Fruit fly (Drosophila melanogaster): Measurements from ENCODE around the gene CG46307.

Gene CG46307

DNA sequence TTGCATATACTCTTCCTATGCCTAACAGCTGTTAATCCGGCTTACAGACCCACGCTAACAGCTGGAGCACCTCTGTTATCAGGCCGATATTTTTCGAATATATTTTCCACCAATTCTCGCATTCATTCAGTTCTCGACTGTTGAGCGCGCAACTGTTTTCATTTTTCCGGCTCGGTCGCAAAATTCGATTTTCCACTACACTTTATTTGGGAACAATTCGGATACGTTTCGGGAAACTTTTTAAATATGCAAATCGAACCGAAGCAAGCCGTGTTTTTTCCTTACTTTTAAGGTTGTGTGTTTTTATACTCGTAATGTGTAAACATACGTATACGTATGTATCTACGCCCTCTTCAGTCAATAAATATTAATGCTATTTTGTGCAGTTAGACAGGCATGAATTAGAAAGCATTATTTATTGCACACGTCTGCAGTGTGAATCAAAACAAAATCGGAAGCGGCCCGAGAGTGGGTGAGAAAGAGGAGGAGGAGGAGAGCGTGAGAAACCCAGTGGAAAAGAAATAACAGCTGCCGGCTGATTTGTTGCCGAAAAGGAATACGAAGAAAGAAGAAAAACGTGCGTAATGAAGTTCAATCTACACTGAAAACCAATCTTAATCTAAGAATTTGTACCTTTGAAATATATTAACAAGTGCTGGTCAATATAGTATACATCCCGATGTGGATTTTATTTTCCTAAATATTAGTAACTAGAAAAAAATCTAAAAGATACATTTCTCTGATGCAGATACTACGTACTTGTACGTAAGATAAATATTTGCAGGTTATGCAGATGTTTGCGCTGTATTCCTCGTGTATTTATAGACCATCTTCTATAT, 3.5 kb downstream of the CG46307 start:
- TF ChIP-seq woc (GFP tag; optimal IDR thresholded peaks at IDR 0.05) (peak; percentile 42), ey (GFP tag; optimal IDR thresholded peaks at IDR 0.05) (peak; percentile 31), CG32264 (GFP tag; optimal IDR thresholded peaks at IDR 0.05) (peak; percentile 6), usp (GFP tag; optimal IDR thresholded peaks at IDR 0.05) (no peak), dl (GFP tag; optimal IDR thresholded peaks at IDR 0.05; ENCODE audit: insufficient read depth in 1 of 2, partially characterized antibody in 2 of 2) (no peak), Vsx2 (GFP tag; optimal IDR thresholded peaks at IDR 0.05; ENCODE audit: partially characterized antibody) (no peak), h (GFP tag; optimal IDR thresholded peaks at IDR 0.05) (peak; percentile 48), GATAd (GFP tag; optimal IDR thresholded peaks at IDR 0.05) (no peak), CG9705 (GFP tag; optimal IDR thresholded peaks at IDR 0.05) (no peak), HLH106 (tag; optimal IDR thresholded peaks at IDR 0.05) (no peak), Abd-B (GFP tag; optimal IDR thresholded peaks at IDR 0.05) (no peak), Mio (GFP tag; optimal IDR thresholded peaks at IDR 0.05) (no peak), jim (GFP tag; optimal IDR thresholded peaks at IDR 0.05) (no peak), CrebA (GFP tag; optimal IDR thresholded peaks at IDR 0.05; ENCODE audit: borderline replicate concordance) (no peak), brk (GFP tag; optimal IDR thresholded peaks at IDR 0.05) (no peak), Dfd (GFP tag; optimal IDR thresholded peaks at IDR 0.05) (no peak), br (GFP tag; optimal IDR thresholded peaks at IDR 0.05) (no peak), fru (GFP tag; optimal IDR thresholded peaks at IDR 0.05) (peak; percentile 29), N (GFP tag; optimal IDR thresholded peaks at IDR 0.05) (no peak), Sp1 (GFP tag; optimal IDR thresholded peaks at IDR 0.05) (no peak), dsf (GFP tag; optimal IDR thresholded peaks at IDR 0.05; ENCODE audit: borderline replicate concordance) (no peak), Hnf4 (GFP tag; optimal IDR thresholded peaks at IDR 0.05) (no peak), rgr (GFP tag; optimal IDR thresholded peaks at IDR 0.05) (peak; percentile 31), psq (GFP tag; optimal IDR thresholded peaks at IDR 0.05) (peak; percentile 91), foxo (GFP tag; optimal IDR thresholded peaks at IDR 0.05) (peak in 1 of 2 experiments; percentile 39), sage (GFP tag; optimal IDR thresholded peaks at IDR 0.05) (no peak), sv (GFP tag; optimal IDR thresholded peaks at IDR 0.05) (no peak), Rel (GFP tag; optimal IDR thresholded peaks at IDR 0.05) (no peak), Rel (tag; optimal IDR thresholded peaks at IDR 0.05) (no peak), lola (GFP tag; optimal IDR thresholded peaks at IDR 0.05) (no peak), Jra (GFP tag; optimal IDR thresholded peaks at IDR 0.05) (no peak), Myc (optimal IDR thresholded peaks at IDR 0.05) (no peak), dmrt93B (GFP tag; optimal IDR thresholded peaks at IDR 0.05) (no peak), Dif (GFP tag; optimal IDR thresholded peaks at IDR 0.05; ENCODE audit: partially characterized antibody) (no peak), Hr83 (GFP tag; optimal IDR thresholded peaks at IDR 0.05; ENCODE audit: poor library complexity, severe bottlenecking) (no peak), OdsH (GFP tag; optimal IDR thresholded peaks at IDR 0.05) (peak; percentile 28), pan (optimal IDR thresholded peaks at IDR 0.05) (no peak), tai (GFP tag; optimal IDR thresholded peaks at IDR 0.05) (no peak), Hr78 (GFP tag; optimal IDR thresholded peaks at IDR 0.05) (no peak)

- TF ChIP-seq CG9705 (GFP tag; optimal IDR thresholded peaks at IDR 0.05) (no peak), h (GFP tag; optimal IDR thresholded peaks at IDR 0.05) (peak; percentile 31), brk (GFP tag; optimal IDR thresholded peaks at IDR 0.05) (no peak), N (GFP tag; optimal IDR thresholded peaks at IDR 0.05) (no peak), Jra (GFP tag; optimal IDR thresholded peaks at IDR 0.05) (no peak), jim (GFP tag; optimal IDR thresholded peaks at IDR 0.05) (no peak), rgr (GFP tag; optimal IDR thresholded peaks at IDR 0.05) (peak; percentile 26), sage (GFP tag; optimal IDR thresholded peaks at IDR 0.05) (no peak), fru (GFP tag; optimal IDR thresholded peaks at IDR 0.05) (peak; percentile 40), Hnf4 (GFP tag; optimal IDR thresholded peaks at IDR 0.05) (no peak), sv (GFP tag; optimal IDR thresholded peaks at IDR 0.05) (peak; percentile 53), Dif (GFP tag; optimal IDR thresholded peaks at IDR 0.05; ENCODE audit: partially characterized antibody) (no peak), woc (GFP tag; optimal IDR thresholded peaks at IDR 0.05) (no peak), Dfd (GFP tag; optimal IDR thresholded peaks at IDR 0.05) (no peak), Hr83 (GFP tag; optimal IDR thresholded peaks at IDR 0.05; ENCODE audit: poor library complexity, severe bottlenecking) (no peak), lola (GFP tag; optimal IDR thresholded peaks at IDR 0.05) (no peak), Abd-B (GFP tag; optimal IDR thresholded peaks at IDR 0.05) (no peak), dsf (GFP tag; optimal IDR thresholded peaks at IDR 0.05; ENCODE audit: borderline replicate concordance) (no peak), dmrt93B (GFP tag; optimal IDR thresholded peaks at IDR 0.05) (no peak), Sp1 (GFP tag; optimal IDR thresholded peaks at IDR 0.05) (peak; percentile 37), psq (GFP tag; optimal IDR thresholded peaks at IDR 0.05) (no peak), br (GFP tag; optimal IDR thresholded peaks at IDR 0.05) (peak; percentile 20), Hr78 (GFP tag; optimal IDR thresholded peaks at IDR 0.05) (no peak), OdsH (GFP tag; optimal IDR thresholded peaks at IDR 0.05) (no peak), GATAd (GFP tag; optimal IDR thresholded peaks at IDR 0.05) (no peak), CrebA (GFP tag; optimal IDR thresholded peaks at IDR 0.05; ENCODE audit: borderline replicate concordance) (no peak), Myc (optimal IDR thresholded peaks at IDR 0.05) (no peak), dl (GFP tag; optimal IDR thresholded peaks at IDR 0.05; ENCODE audit: insufficient read depth in 1 of 2, partially characterized antibody in 2 of 2) (no peak), usp (GFP tag; optimal IDR thresholded peaks at IDR 0.05) (no peak), pan (optimal IDR thresholded peaks at IDR 0.05) (no peak), foxo (GFP tag; optimal IDR thresholded peaks at IDR 0.05) (no peak), Vsx2 (GFP tag; optimal IDR thresholded peaks at IDR 0.05; ENCODE audit: partially characterized antibody) (no peak), HLH106 (tag; optimal IDR thresholded peaks at IDR 0.05) (no peak), Mio (GFP tag; optimal IDR thresholded peaks at IDR 0.05) (no peak), tai (GFP tag; optimal IDR thresholded peaks at IDR 0.05) (no peak), ey (GFP tag; optimal IDR thresholded peaks at IDR 0.05) (no peak)
Observed at dm6 chr2L:21108759-21109282, 4.5 kb downstream of the CG46307 start.
